Fruit fly (Drosophila melanogaster) whole organism, embryonic: ENCODE measurements around the gene CG13124.

Experiments used
- B-H2 ChIP-seq: fragments of 200-800 bp; sonication (Bioruptor generic); optimal IDR thresholded peaks from 2 replicates; lab custom pipeline; 2018; ENCODE audit warnings: missing biosample characterization, mild to moderate bottlenecking, missing genetic modification characterization
- Blimp-1 ChIP-seq: fragments of 200-800 bp; sonication (Bioruptor generic); optimal IDR thresholded peaks from 3 replicates; lab custom pipeline; 2018; ENCODE audit warnings: missing biosample characterization, missing genetic modification characterization, mild to moderate bottlenecking, moderate library complexity, missing genetic modification reagents
- CG10267 ChIP-seq: fragments of 200-800 bp; sonication (Bioruptor generic); optimal IDR thresholded peaks from 2 replicates; lab custom pipeline; 2018; ENCODE audit warnings: missing biosample characterization, mild to moderate bottlenecking, missing genetic modification characterization, moderate library complexity
- CG11560 ChIP-seq: fragments of 200-800 bp; sonication (Bioruptor generic); IDR thresholded peaks from 3 replicates; pipeline ENCODE4 v1.3.6; 2022; ENCODE audit warnings: missing biosample characterization, missing genetic modification characterization
- CG16815 ChIP-seq: fragments of 200-800 bp; sonication (Bioruptor generic); optimal IDR thresholded peaks from 3 replicates; lab custom pipeline; 2017; ENCODE audit warnings: missing biosample characterization, mild to moderate bottlenecking, missing genetic modification characterization
- CG17359 ChIP-seq: fragments of 200-800 bp; sonication (Bioruptor generic); optimal IDR thresholded peaks from 3 replicates; lab custom pipeline; 2018; ENCODE audit warnings: missing biosample characterization, mild to moderate bottlenecking, missing genetic modification characterization, moderate library complexity
- CG17568 ChIP-seq: fragments of 200-800 bp; sonication (Bioruptor generic); optimal IDR thresholded peaks from 2 replicates; lab custom pipeline; 2018; ENCODE audit warnings: missing biosample characterization, mild to moderate bottlenecking, missing genetic modification characterization, moderate library complexity
- CG18476 ChIP-seq: fragments of 200-800 bp; sonication (Bioruptor generic); optimal IDR thresholded peaks from 2 replicates; lab custom pipeline; 2016; ENCODE audit warnings: missing biosample characterization, mild to moderate bottlenecking, missing genetic modification characterization
- CG2129 ChIP-seq: fragments of 200-800 bp; sonication (Bioruptor generic); IDR thresholded peaks from 2 replicates; pipeline ENCODE4 v1.3.6; 2022; ENCODE audit warnings: missing biosample characterization, missing genetic modification characterization; ENCODE audit not compliant: partially characterized antibody
- CG2199 ChIP-seq: fragments of 200-800 bp; sonication (Bioruptor generic); IDR thresholded peaks from 3 replicates; pipeline ENCODE4 v1.3.6; 2022; ENCODE audit warnings: missing biosample characterization, missing genetic modification characterization
- CG2889 ChIP-seq: fragments of 200-800 bp; sonication (Bioruptor generic); IDR thresholded peaks from 3 replicates; pipeline ENCODE4 v1.3.6; 2022; ENCODE audit warnings: missing biosample characterization, missing genetic modification characterization
- CG33213 ChIP-seq: fragments of 200-800 bp; sonication (Bioruptor generic); optimal IDR thresholded peaks from 3 replicates; lab custom pipeline; 2016; ENCODE audit warnings: missing biosample characterization, missing genetic modification characterization
- CG34224 ChIP-seq: fragments of 200-800 bp; sonication (Bioruptor generic); IDR thresholded peaks from 3 replicates; pipeline ENCODE4 v1.3.6; 2022; ENCODE audit warnings: missing biosample characterization, missing genetic modification characterization; ENCODE audit not compliant: partially characterized antibody
- CG3726 ChIP-seq: fragments of 200-800 bp; sonication (Bioruptor generic); IDR thresholded peaks from 3 replicates; pipeline ENCODE4, ENCODE4 v1.3.6; 2022; ENCODE audit warnings: missing biosample characterization, missing genetic modification characterization
- CG5245 ChIP-seq: fragments of 200-800 bp; sonication (Bioruptor generic); optimal IDR thresholded peaks from 3 replicates; lab custom pipeline; 2016; ENCODE audit warnings: missing biosample characterization, missing genetic modification characterization
- CG8089 ChIP-seq: fragments of 200-800 bp; sonication (Bioruptor generic); optimal IDR thresholded peaks from 3 replicates; lab custom pipeline; 2016; ENCODE audit warnings: missing biosample characterization, missing genetic modification characterization
- CG8944 ChIP-seq: fragments of 200-800 bp; sonication (Bioruptor generic); optimal IDR thresholded peaks from 3 replicates; lab custom pipeline; 2016; ENCODE audit warnings: missing biosample characterization, missing genetic modification characterization
- CHES-1-like ChIP-seq: fragments of 200-800 bp; sonication (Bioruptor generic); optimal IDR thresholded peaks from 2 replicates; lab custom pipeline; 2016; ENCODE audit warnings: missing biosample characterization, missing genetic modification characterization
- Dek ChIP-seq: fragments of 200-800 bp; sonication (Bioruptor generic); optimal IDR thresholded peaks from 3 replicates; lab custom pipeline; 2019; ENCODE audit warnings: missing biosample characterization, mild to moderate bottlenecking, missing genetic modification characterization, moderate library complexity
- Dip2 ChIP-seq: fragments of 200-800 bp; sonication (Bioruptor generic); IDR thresholded peaks from 2 replicates; pipeline ENCODE4 v1.3.6; 2022; ENCODE audit warnings: missing biosample characterization, missing genetic modification characterization
- Gug ChIP-seq: fragments of 200-800 bp; sonication (Bioruptor generic); IDR thresholded peaks from 4 replicates; pipeline ENCODE4 v1.3.6; 2022; ENCODE audit warnings: missing biosample characterization, missing genetic modification characterization
- HLHmδ ChIP-seq: fragments of 200-800 bp; sonication (Bioruptor generic); optimal IDR thresholded peaks from 2 replicates; lab custom pipeline; 2018; ENCODE audit warnings: missing biosample characterization, mild to moderate bottlenecking, missing genetic modification characterization, moderate library complexity
- Hey ChIP-seq: fragments of 200-800 bp; sonication (Bioruptor generic); optimal IDR thresholded peaks from 3 replicates; lab custom pipeline; 2018; ENCODE audit warnings: missing biosample characterization, mild to moderate bottlenecking, missing genetic modification characterization
- NK7.1 ChIP-seq: fragments of 200-800 bp; sonication (Bioruptor generic); optimal IDR thresholded peaks from 3 replicates; lab custom pipeline; 2016; ENCODE audit warnings: missing biosample characterization, missing genetic modification characterization
- Nf-YC ChIP-seq: fragments of 200-800 bp; optimal IDR thresholded peaks from 3 replicates; lab custom pipeline; 2019; ENCODE audit warnings: missing biosample characterization, mild to moderate bottlenecking, missing genetic modification characterization, moderate library complexity
- PHDP ChIP-seq: fragments of 200-800 bp; sonication (Bioruptor generic); optimal IDR thresholded peaks from 3 replicates; lab custom pipeline; 2018; ENCODE audit warnings: missing biosample characterization, mild to moderate bottlenecking, missing genetic modification characterization, moderate library complexity
- Sry-δ ChIP-seq: fragments of 200-800 bp; sonication (Bioruptor generic); optimal IDR thresholded peaks from 2 replicates; lab custom pipeline; 2016; ENCODE audit warnings: missing biosample characterization, missing genetic modification characterization
- abd-A ChIP-seq: fragments of 200-800 bp; sonication (Bioruptor generic); optimal IDR thresholded peaks from 3 replicates; lab custom pipeline; 2019; ENCODE audit warnings: missing biosample characterization, mild to moderate bottlenecking, missing genetic modification characterization, moderate library complexity
- ase ChIP-seq: fragments of 200-800 bp; sonication (Bioruptor generic); IDR thresholded peaks from 3 replicates; pipeline ENCODE4 v1.3.6; 2022; ENCODE audit warnings: missing biosample characterization, missing genetic modification characterization
- bcd ChIP-seq: fragments of 200-800 bp; sonication (Bioruptor generic); optimal IDR thresholded peaks from 2 replicates; lab custom pipeline; 2017; ENCODE audit warnings: missing biosample characterization, mild to moderate bottlenecking, missing genetic modification characterization
- dati ChIP-seq: fragments of 200-800 bp; sonication (Bioruptor generic); IDR thresholded peaks from 2 replicates; pipeline ENCODE4 v1.3.6; 2022; ENCODE audit warnings: missing biosample characterization, missing genetic modification characterization
- dpn ChIP-seq, 2 experiments: fragments of 200-800 bp; sonication (Bioruptor generic); optimal IDR thresholded peaks; 3 replicates each; lab custom pipeline; 2016; ENCODE audit warnings: missing biosample characterization in 2 of 2, missing genetic modification characterization in 2 of 2
- grn ChIP-seq: fragments of 200-800 bp; sonication (Bioruptor generic); optimal IDR thresholded peaks from 3 replicates; lab custom pipeline; 2017; ENCODE audit warnings: missing biosample characterization, missing genetic modification characterization
- gsb ChIP-seq: fragments of 200-800 bp; sonication (Bioruptor generic); IDR thresholded peaks from 2 replicates; pipeline ENCODE4 v1.3.6; 2022; ENCODE audit warnings: missing biosample characterization, missing genetic modification characterization
- hth ChIP-seq: fragments of >200 bp; optimal IDR thresholded peaks from 2 replicates; lab custom pipeline; 2017; ENCODE audit warnings: inconsistent platforms
- knrl ChIP-seq: fragments of 200-800 bp; sonication (Bioruptor generic); IDR thresholded peaks from 3 replicates; pipeline ENCODE4 v1.3.6; 2022; ENCODE audit warnings: missing biosample characterization, missing genetic modification characterization; ENCODE audit not compliant: partially characterized antibody
- lbe ChIP-seq: fragments of 200-800 bp; sonication (Bioruptor generic); optimal IDR thresholded peaks from 2 replicates; lab custom pipeline; 2016; ENCODE audit warnings: missing biosample characterization, mild to moderate bottlenecking, missing genetic modification characterization
- maf-S ChIP-seq: fragments of 200-800 bp; sonication (Bioruptor generic); optimal IDR thresholded peaks from 2 replicates; lab custom pipeline; 2016; ENCODE audit warnings: missing biosample characterization, missing genetic modification characterization
- nerfin-1 ChIP-seq: fragments of 200-800 bp; sonication (Bioruptor generic); optimal IDR thresholded peaks from 3 replicates; lab custom pipeline; 2019; ENCODE audit warnings: missing biosample characterization, mild to moderate bottlenecking, missing genetic modification characterization, moderate library complexity
- onecut ChIP-seq: fragments of 200-800 bp; sonication (Bioruptor generic); IDR thresholded peaks from 2 replicates; pipeline ENCODE4 v1.3.6; 2022; ENCODE audit warnings: missing biosample characterization, missing genetic modification characterization
- pb ChIP-seq: fragments of 200-800 bp; sonication (Bioruptor generic); optimal IDR thresholded peaks from 3 replicates; lab custom pipeline; 2016; ENCODE audit warnings: missing biosample characterization, missing genetic modification characterization
- repo ChIP-seq: fragments of 200-800 bp; sonication (Bioruptor generic); optimal IDR thresholded peaks from 2 replicates; lab custom pipeline; 2016; ENCODE audit warnings: missing biosample characterization, missing genetic modification characterization
- row ChIP-seq: fragments of 200-800 bp; sonication (Bioruptor generic); IDR thresholded peaks from 3 replicates; pipeline ENCODE4 v1.3.6; 2022; ENCODE audit warnings: missing biosample characterization, missing genetic modification characterization
- schlank ChIP-seq: fragments of 200-800 bp; sonication (Bioruptor generic); optimal IDR thresholded peaks from 2 replicates; lab custom pipeline; 2018; ENCODE audit warnings: missing biosample characterization, mild to moderate bottlenecking, missing genetic modification characterization
- shn ChIP-seq: fragments of 200-800 bp; sonication (Bioruptor generic); optimal IDR thresholded peaks from 3 replicates; lab custom pipeline; 2016; ENCODE audit warnings: missing biosample characterization, missing genetic modification characterization
- sisA ChIP-seq: fragments of 200-800 bp; sonication (Bioruptor generic); IDR thresholded peaks from 2 replicates; pipeline ENCODE4 v1.3.6; 2022; ENCODE audit warnings: missing biosample characterization, missing genetic modification characterization
- trem ChIP-seq: fragments of 200-800 bp; optimal IDR thresholded peaks from 3 replicates; lab custom pipeline; 2019; ENCODE audit warnings: missing biosample characterization, mild to moderate bottlenecking, missing genetic modification characterization, moderate library complexity
- twi ChIP-seq: fragments of 200-800 bp; optimal IDR thresholded peaks from 2 replicates; lab custom pipeline; 2019; ENCODE audit warnings: missing biosample characterization, mild to moderate bottlenecking, missing genetic modification characterization, moderate library complexity
- vnd ChIP-seq: fragments of 200-800 bp; sonication (Bioruptor generic); IDR thresholded peaks from 3 replicates; pipeline ENCODE4 v1.3.6; 2022; ENCODE audit warnings: missing biosample characterization, missing genetic modification characterization; ENCODE audit not compliant: partially characterized antibody
- z ChIP-seq: fragments of 200-800 bp; sonication (Bioruptor generic); IDR thresholded peaks from 3 replicates; pipeline ENCODE4 v1.3.6; 2022; ENCODE audit warnings: missing biosample characterization, missing genetic modification characterization
- zen2 ChIP-seq: fragments of 200-800 bp; sonication (Bioruptor generic); IDR thresholded peaks from 3 replicates; pipeline ENCODE4 v1.3.6; 2022; ENCODE audit warnings: missing biosample characterization, missing genetic modification characterization; ENCODE audit not compliant: partially characterized antibody

CG13124 gene

dm6 chr2L:9890576-9890975 lies 17.9 kb downstream of the CG13124 start, which contains the start of the genes CG34183 and CG4537 (continued):
- TF ChIP-seq CG2889: no peak
- peak; percentile 44 for TF ChIP-seq trem (tag; lab: Kevin White, UChicago)
- TF ChIP-seq CG2129: peak; percentile 62
- TF ChIP-seq CG33213 (GFP tag; lab: Kevin White, UChicago): no peak
- peak; percentile 85 for TF ChIP-seq vnd (GFP tag; lab: Robert Waterston, UW)
- TF ChIP-seq z (GFP tag; lab: Robert Waterston, UW): no peak
- TF ChIP-seq lbe: no peak
- peak; percentile 95 for TF ChIP-seq CG34224
- TF ChIP-seq NK7.1 (GFP tag; lab: Kevin White, UChicago): no peak
- TF ChIP-seq pb (GFP tag; lab: Kevin White, UChicago): no peak
- TF ChIP-seq CG18476 (GFP tag; lab: Kevin White, UChicago): no peak
- peak; percentile 93 for TF ChIP-seq zen2 (GFP tag; lab: Robert Waterston, UW)
- no peak for TF ChIP-seq B-H2 (GFP tag; lab: Kevin White, UChicago)
- TF ChIP-seq shn (GFP tag; lab: Kevin White, UChicago): no peak
- TF ChIP-seq CG8089 (GFP tag; lab: Kevin White, UChicago): no peak
- no peak for TF ChIP-seq repo (GFP tag; lab: Kevin White, UChicago)
- TF ChIP-seq maf-S (GFP tag; lab: Kevin White, UChicago): no peak

DNA sequence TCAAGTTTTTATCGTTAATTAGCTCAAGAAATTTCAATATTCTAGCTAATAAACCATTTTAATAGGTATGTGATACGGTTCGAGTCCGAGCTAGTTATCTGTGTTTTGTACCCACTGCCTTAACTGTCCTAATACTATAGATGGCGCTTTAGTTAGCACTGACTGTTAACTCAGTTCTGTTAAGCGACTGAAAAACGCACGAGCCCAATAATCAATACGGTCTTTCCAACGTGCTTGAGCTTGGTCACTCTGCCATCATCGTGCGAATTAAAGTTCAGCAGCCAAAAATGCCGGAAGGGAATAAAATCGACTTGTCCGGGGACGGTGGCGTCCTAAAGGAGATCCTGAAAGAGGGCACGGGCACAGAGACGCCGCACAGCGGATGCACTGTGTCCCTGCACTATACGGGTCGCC lies 20.6 kb downstream of the CG13124 start, which contains the start of gene Fkbp59:
TSS of gene Fkbp59 (plus strand) at position 150 of the 414 bp plus-strand sequence.
- TF ChIP-seq bcd (no peak), PHDP (tag; lab: Kevin White, UChicago) (no peak), CG8944 (GFP tag; lab: Kevin White, UChicago) (no peak), Nf-YC (no peak), HLHmδ (GFP tag; lab: Kevin White, UChicago) (no peak), CG16815 (GFP tag; lab: Kevin White, UChicago) (no peak), hth (lab: Kevin White, UChicago) (no peak), NK7.1 (GFP tag; lab: Kevin White, UChicago) (no peak), onecut (GFP tag; lab: Robert Waterston, UW) (peak; percentile 96), twi (no peak), gsb (GFP tag; lab: Robert Waterston, UW) (no peak), pb (GFP tag; lab: Kevin White, UChicago) (no peak), row (no peak; the same call in 2 of the 3 replicates), CG10267 (tag; lab: Kevin White, UChicago) (peak; percentile 31), CG2199 (GFP tag; lab: Robert Waterston, UW) (no peak), Dek (no peak), CG11560 (no peak), CG17359 (no peak), grn (no peak), abd-A (tag; lab: Kevin White, UChicago) (peak; percentile 63), ase (no peak), schlank (tag; lab: Kevin White, UChicago) (no peak), CHES-1-like (GFP tag; lab: Kevin White, UChicago) (no peak), Sry-δ (peak; percentile 16), Hey (no peak), Dip2 (no peak), knrl (GFP tag; lab: Robert Waterston, UW) (peak; percentile 77), nerfin-1 (no peak), CG3726 (GFP tag; lab: Robert Waterston, UW) (no peak), CG17568 (GFP tag; lab: Kevin White, UChicago) (no peak), CG5245 (GFP tag; lab: Kevin White, UChicago) (no peak), Blimp-1 (GFP tag; lab: Kevin White, UChicago) (no peak), sisA (GFP tag; lab: Robert Waterston, UW) (no peak), dati (GFP tag; lab: Robert Waterston, UW) (no peak), Gug (no peak), dpn (GFP tag; optimal IDR thresholded peaks at IDR 0.05; lab: Kevin White, UChicago) (peak in 1 of 2 experiments; percentile 4)
